Worm (Caenorhabditis elegans) whole organism, midembryonic: Measurements from ENCODE around the gene taf-12.

Experiments used
- T22C8.4 ChIP-seq: fragments of 200-800 bp; sonication (Bioruptor generic); IDR thresholded peaks from 2 replicates; pipeline ENCODE4 v1.3.6; 2022; ENCODE audit warnings: missing genetic modification characterization, missing compliant biosample characterization
- cog-1 ChIP-seq: sonication (generic microtip); optimal IDR thresholded peaks from 2 replicates; lab custom pipeline; 2016; ENCODE audit warnings: missing genetic modification characterization, missing compliant biosample characterization
- flt-1 ChIP-seq: fragments of 200-800 bp; sonication (Bioruptor generic); IDR thresholded peaks from 2 replicates; pipeline ENCODE4 v1.3.6; 2022; ENCODE audit warnings: missing genetic modification characterization, missing compliant biosample characterization
- klf-2 ChIP-seq: fragments of 200-800 bp; sonication (Bioruptor generic); conservative IDR thresholded peaks from 2 replicates; pipeline ENCODE4 v1.3.6; 2022; ENCODE audit warnings: missing genetic modification reagents, missing genetic modification characterization, missing compliant biosample characterization
- med-1 ChIP-seq: sonication (generic microtip); optimal IDR thresholded peaks from 2 replicates; lab custom pipeline; 2017; ENCODE audit warnings: missing genetic modification characterization, mild to moderate bottlenecking, missing compliant biosample characterization, antibody characterized with exemption, missing genetic modification reagents; ENCODE audit not compliant: insufficient read depth
- ref-1 ChIP-seq: fragments of 200-800 bp; sonication (Bioruptor generic); conservative IDR thresholded peaks from 2 replicates; pipeline ENCODE4 v1.3.6; 2022; ENCODE audit warnings: missing genetic modification reagents, missing genetic modification characterization, missing compliant biosample characterization
- tab-1 ChIP-seq: fragments of 200-800 bp; sonication (Bioruptor generic); IDR thresholded peaks from 2 replicates; pipeline ENCODE4 v1.3.6; 2022; ENCODE audit warnings: missing genetic modification characterization, missing compliant biosample characterization
- ztf-23 ChIP-seq: fragments of 200-800 bp; sonication (Bioruptor generic); IDR thresholded peaks from 2 replicates; pipeline ENCODE4 v1.3.6; 2022; ENCODE audit warnings: missing genetic modification reagents, missing genetic modification characterization, missing compliant biosample characterization
- ztf-29 ChIP-seq: fragments of 200-800 bp; sonication (Bioruptor generic); IDR thresholded peaks from 2 replicates; pipeline ENCODE4 v1.3.6; 2022; ENCODE audit warnings: missing genetic modification reagents, missing genetic modification characterization, missing compliant biosample characterization

The taf-12 gene

DNA sequence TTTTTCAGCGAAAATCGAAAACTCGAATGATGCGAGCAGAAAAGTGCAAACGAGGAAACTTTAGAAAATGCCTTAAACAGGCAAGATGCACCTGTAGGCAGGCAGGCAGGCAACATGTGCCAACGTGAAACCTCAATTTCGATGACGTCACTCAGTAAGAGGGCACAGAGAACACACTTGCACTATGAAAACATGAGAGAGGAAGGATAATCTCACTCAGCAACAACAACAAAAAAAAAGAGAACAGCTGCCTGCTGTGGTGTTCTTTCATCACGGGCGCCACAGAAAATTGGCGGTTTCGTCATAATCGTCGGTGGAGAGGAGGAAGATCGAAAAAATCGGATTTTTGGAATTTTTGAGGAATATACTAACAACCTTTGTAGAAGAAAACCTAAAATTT is 34.9 kb downstream of the taf-12 start:
- TF ChIP-seq tab-1 (GFP tag; lab: Robert Waterston, UW) (0 out of 2 replicates have a peak, but pooled peaks have one; percentile 17), T22C8.4 (GFP tag; lab: Robert Waterston, UW) (no peak)

DNA sequence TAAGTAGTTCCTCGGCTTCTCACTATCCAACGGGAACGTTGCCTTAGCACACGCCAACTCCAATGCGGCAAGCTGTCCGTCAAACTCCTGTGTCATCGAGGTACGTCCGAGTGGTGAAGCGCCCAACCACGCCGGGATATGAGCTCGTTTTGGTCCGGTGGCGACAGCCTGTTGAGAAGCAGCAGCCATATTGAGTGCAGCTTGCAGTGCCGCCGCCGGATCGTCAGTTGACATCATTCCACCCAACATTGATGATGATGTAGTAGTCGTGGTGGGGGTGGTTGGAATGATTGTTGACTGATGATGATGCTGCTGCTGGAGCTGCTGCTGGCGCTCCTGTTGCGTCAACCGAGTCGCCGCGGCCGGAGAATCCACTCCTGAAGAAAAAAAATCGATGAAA is 35.6 kb downstream of the taf-12 start:
- TF ChIP-seq ztf-23 (GFP tag; lab: Robert Waterston, UW) (no peak), klf-2 (no peak), ref-1 (GFP tag; lab: Robert Waterston, UW) (no peak), T22C8.4 (GFP tag; lab: Robert Waterston, UW) (no peak), med-1 (GFP tag; lab: Kevin White, UChicago) (no peak), ztf-29 (GFP tag; lab: Robert Waterston, UW) (no peak), tab-1 (GFP tag; lab: Robert Waterston, UW) (no peak), flt-1 (GFP tag; lab: Robert Waterston, UW) (no peak), cog-1 (tag; lab: Kevin White, UChicago) (no peak)

DNA sequence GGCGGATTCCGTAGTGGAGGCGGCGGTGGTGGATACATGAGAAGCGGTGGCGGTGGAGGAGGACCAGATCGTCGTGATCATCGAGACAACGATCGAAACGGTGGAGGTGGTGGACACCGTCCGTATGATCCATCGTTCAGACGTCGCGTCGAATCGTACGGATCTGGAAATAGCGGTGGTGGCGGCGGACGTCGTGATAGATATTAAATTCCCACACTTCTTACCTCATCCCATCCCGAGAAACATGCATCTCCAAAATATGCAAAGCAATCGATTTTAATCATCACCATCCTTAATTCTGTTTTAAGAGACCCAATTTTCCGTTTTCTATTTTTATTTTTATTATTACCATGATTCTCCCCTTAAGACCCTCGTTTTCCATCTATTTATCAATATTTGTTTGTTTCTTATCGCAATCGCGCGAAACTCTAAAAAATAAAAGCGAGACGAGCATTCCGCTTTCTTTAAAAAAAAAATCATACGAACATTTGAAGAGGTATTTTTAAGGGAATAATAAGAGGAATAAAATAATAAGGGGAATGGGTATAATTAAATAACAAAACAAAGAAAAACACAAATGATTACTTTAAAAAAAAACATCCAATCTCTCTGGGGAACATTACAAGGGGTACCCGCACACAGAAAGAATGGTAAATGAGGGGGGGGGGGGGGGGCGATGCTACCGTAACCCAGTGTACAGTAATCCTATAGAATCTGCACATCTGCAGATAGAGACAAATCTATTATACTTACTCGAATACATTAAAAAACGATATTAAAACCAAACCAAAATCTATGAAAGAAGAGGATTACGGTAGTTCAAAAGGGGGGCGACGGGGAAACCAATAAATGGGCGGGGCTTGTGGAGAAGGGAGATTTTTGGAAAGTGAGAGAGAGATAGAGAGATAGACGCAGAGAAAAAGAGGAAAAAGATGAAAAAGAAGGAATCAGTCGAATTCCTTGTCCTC is 38.3 kb downstream of the taf-12 start:
- TF ChIP-seq cog-1 (tag; lab: Kevin White, UChicago) (no peak), med-1 (GFP tag; lab: Kevin White, UChicago) (no peak), ztf-23 (GFP tag; lab: Robert Waterston, UW) (no peak), ref-1 (GFP tag; lab: Robert Waterston, UW) (no peak), ztf-29 (GFP tag; lab: Robert Waterston, UW) (no peak), T22C8.4 (GFP tag; lab: Robert Waterston, UW) (0 out of 2 replicates have a peak, but pooled peaks have one; percentile 9), tab-1 (GFP tag; lab: Robert Waterston, UW) (no peak)

DNA sequence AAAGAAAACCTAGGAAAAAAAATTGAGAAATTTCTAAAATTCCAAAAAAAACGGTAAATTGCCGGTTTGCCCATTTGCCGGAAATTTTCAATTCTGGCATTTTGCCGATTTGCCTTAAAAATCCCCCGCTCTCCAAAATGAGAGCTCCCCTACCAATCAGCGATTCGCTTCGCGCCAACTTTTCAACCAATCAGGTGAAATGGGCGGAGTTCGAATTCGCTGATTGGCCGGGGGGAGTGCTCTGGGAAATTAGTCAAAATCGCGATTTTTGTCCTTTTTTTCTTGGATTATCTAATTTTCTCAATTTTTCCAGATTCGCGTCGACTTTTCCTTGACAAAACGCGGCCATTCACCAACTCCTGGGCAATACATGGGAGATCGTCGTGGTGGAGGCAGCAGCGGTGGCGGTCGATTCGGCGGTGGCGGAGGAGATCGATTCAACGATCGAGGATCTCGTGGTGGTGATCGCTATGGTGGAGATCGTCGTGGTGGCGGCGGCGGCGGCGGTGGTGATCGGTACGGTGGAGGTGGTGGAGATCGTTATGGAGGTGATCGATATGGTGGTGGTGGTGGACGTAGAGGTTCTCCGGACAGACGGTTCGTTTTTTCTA is 39.4 kb downstream of the taf-12 start:
- TF ChIP-seq flt-1 (GFP tag; lab: Robert Waterston, UW): no peak
- no peak for TF ChIP-seq T22C8.4 (GFP tag; lab: Robert Waterston, UW)
- TF ChIP-seq med-1 (GFP tag; lab: Kevin White, UChicago): no peak
- no peak for TF ChIP-seq tab-1 (GFP tag; lab: Robert Waterston, UW)
- TF ChIP-seq ztf-23 (GFP tag; lab: Robert Waterston, UW): peak; percentile 16; the same call in 1 of the 2 replicates

DNA sequence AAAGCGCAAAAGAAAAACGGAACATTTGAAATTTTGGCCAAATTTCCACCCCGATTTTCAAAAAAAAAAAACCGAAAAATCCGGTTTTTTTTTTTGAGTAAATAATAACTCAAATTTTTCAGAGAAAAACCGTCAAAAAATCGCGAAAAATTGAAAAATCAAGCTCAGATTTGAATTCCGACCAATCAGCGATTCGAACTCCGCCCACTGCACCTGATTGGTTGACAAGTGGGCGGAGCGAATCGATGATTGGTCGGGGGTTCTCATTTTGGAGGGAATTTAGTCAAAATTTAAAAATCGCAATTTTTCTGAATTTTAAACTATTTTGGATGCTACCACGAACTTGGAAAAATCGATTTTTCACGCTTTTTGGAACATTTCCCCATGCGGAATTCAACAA is 40.0 kb downstream of the taf-12 start:
- TF ChIP-seq tab-1 (GFP tag; lab: Robert Waterston, UW) (no peak), ztf-23 (GFP tag; lab: Robert Waterston, UW) (no peak), cog-1 (tag; lab: Kevin White, UChicago) (no peak), flt-1 (GFP tag; lab: Robert Waterston, UW) (no peak), ztf-29 (GFP tag; lab: Robert Waterston, UW) (no peak), klf-2 (no peak), ref-1 (GFP tag; lab: Robert Waterston, UW) (no peak), med-1 (GFP tag; lab: Kevin White, UChicago) (no peak)

DNA sequence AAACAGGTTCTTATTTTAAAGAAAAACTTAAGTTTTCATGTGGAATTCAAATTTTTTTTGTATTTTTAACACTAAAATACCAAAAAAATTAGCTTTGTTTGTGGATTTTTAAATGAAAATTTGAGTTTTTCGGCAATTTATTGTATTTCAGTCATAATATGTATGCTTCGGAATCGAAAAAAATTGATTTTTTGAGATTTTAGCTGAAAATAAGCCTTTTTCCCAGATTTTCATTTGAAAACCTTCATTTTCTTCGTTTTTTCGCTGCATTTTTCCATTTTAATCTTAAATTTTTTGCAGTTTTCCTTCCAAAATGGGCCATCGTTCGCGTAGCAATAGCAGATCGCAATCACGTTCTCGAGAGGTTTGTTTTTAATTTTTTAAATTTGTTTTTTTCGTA is 43.0 kb downstream of the taf-12 start, which contains the start of gene rsp-8:
Gene rsp-8, plus strand, starts transcription at position 301 of the 400 bp plus-strand sequence.
- no peak for TF ChIP-seq tab-1 (GFP tag; lab: Robert Waterston, UW)
- no peak for TF ChIP-seq ztf-29 (GFP tag; lab: Robert Waterston, UW)
- no peak for TF ChIP-seq flt-1 (GFP tag; lab: Robert Waterston, UW)
- TF ChIP-seq med-1 (GFP tag; lab: Kevin White, UChicago): no peak
- TF ChIP-seq cog-1 (tag; lab: Kevin White, UChicago): no peak
- no peak for TF ChIP-seq klf-2
- no peak for TF ChIP-seq ztf-23 (GFP tag; lab: Robert Waterston, UW)
- TF ChIP-seq T22C8.4 (GFP tag; lab: Robert Waterston, UW): no peak
- no peak for TF ChIP-seq ref-1 (GFP tag; lab: Robert Waterston, UW)

DNA sequence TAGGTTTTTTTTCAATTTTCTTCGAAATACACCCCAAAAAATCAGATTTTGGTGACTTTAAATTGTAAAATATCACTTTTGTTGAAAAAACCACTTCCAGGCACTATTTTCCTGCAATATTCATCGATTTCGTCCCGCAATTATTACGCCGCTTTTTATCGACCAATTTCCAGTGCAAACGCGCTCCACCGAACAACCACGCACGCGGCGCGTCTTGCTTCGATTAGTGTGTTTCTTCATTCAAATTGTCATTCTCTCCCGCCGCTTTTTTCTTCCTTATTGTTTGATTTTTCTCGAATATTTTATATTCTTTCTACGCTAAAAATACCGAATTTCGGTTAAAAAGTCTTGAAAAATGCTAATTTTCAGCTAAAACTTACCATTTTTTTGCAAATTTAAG is 43.4 kb downstream of the taf-12 start:
- peak; percentile 64; the same call in 1 of the 2 replicates for TF ChIP-seq ztf-23 (GFP tag; lab: Robert Waterston, UW)
- no peak for TF ChIP-seq ref-1 (GFP tag; lab: Robert Waterston, UW)
- TF ChIP-seq cog-1 (tag; lab: Kevin White, UChicago): no peak
- peak; percentile 55; the same call in 1 of the 2 replicates for TF ChIP-seq tab-1 (GFP tag; lab: Robert Waterston, UW)
- TF ChIP-seq T22C8.4 (GFP tag; lab: Robert Waterston, UW): peak; percentile 86
- no peak for TF ChIP-seq med-1 (GFP tag; lab: Kevin White, UChicago)
- TF ChIP-seq flt-1 (GFP tag; lab: Robert Waterston, UW): peak; percentile 74
- no peak for TF ChIP-seq ztf-29 (GFP tag; lab: Robert Waterston, UW)
- TF ChIP-seq klf-2: no peak

DNA sequence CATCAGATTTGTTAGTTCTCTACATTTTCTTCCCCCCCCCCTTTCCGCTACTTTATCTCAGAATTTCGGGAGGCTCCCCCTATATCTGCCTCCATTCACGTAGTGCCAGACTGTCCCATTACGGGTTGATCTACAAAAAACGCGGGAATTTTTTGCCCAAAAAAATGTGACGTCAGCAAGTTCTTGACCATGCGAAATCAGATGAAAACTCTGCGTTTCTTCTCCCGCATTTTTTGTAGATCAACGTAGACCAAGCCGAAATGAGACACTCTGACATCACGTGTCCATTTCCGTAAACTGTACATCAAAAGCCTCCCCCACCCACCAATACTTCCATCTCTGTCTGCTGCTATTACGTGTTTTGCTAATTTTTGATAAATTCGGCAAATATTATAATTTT is 44.5 kb downstream of the taf-12 start:
- TF ChIP-seq ztf-23 (GFP tag; lab: Robert Waterston, UW) (no peak), tab-1 (GFP tag; lab: Robert Waterston, UW) (no peak), ztf-29 (GFP tag; lab: Robert Waterston, UW) (no peak), cog-1 (tag; lab: Kevin White, UChicago) (no peak), ref-1 (GFP tag; lab: Robert Waterston, UW) (no peak), klf-2 (no peak), T22C8.4 (GFP tag; lab: Robert Waterston, UW) (no peak), med-1 (GFP tag; lab: Kevin White, UChicago) (no peak), flt-1 (GFP tag; lab: Robert Waterston, UW) (no peak)
